Worm (Caenorhabditis elegans) whole organism, mixed stage, embryonic: ENCODE data around the gene pafo-1.

ENCODE experiments used
- elt-3 ChIP-seq: fragments of 150-350 bp; optimal IDR thresholded peaks from 2 replicates; lab custom pipeline; 2014; ENCODE audit warnings: missing biosample characterization, missing genetic modification characterization
- lsy-2 ChIP-seq: fragments of 150-350 bp; optimal IDR thresholded peaks from 2 replicates; lab custom pipeline; 2014; ENCODE audit warnings: missing biosample characterization, missing genetic modification characterization
- mls-2 ChIP-seq: sonication (generic microtip); optimal IDR thresholded peaks from 2 replicates; lab custom pipeline; 2016; ENCODE audit warnings: mild to moderate bottlenecking, missing genetic modification characterization, moderate library complexity, missing compliant biosample characterization
- nhr-12 ChIP-seq: fragments of 150-350 bp; optimal IDR thresholded peaks from 2 replicates; lab custom pipeline; 2014; ENCODE audit warnings: missing biosample characterization, missing genetic modification characterization
- nhr-76 ChIP-seq: sonication (generic microtip); optimal IDR thresholded peaks from 2 replicates; lab custom pipeline; 2017; ENCODE audit warnings: missing biosample characterization, missing genetic modification characterization
- pha-4 ChIP-seq: fragments of 150-350 bp; optimal IDR thresholded peaks from 2 replicates; lab custom pipeline; 2018; ENCODE audit warnings: missing biosample characterization, missing genetic modification reagents, missing genetic modification characterization
- snpc-4 ChIP-seq: fragments of 150-350 bp; optimal IDR thresholded peaks from 2 replicates; lab custom pipeline; 2014; ENCODE audit warnings: missing biosample characterization, missing genetic modification characterization
- ztf-11 ChIP-seq: fragments of 150-350 bp; optimal IDR thresholded peaks from 2 replicates; lab custom pipeline; 2014; ENCODE audit warnings: missing biosample characterization, missing genetic modification characterization

- TF ChIP-seq lsy-2: no peak
- no peak for TF ChIP-seq mls-2 (tag; lab: Kevin White, UChicago)
- TF ChIP-seq snpc-4 (tag; lab: Kevin White, UChicago): no peak
- TF ChIP-seq elt-3 (tag; lab: Kevin White, UChicago): no peak
- no peak for TF ChIP-seq nhr-76 (tag; lab: Kevin White, UChicago)
- TF ChIP-seq nhr-12 (tag; lab: Kevin White, UChicago): no peak
- no peak for TF ChIP-seq pha-4
- TF ChIP-seq ztf-11 (tag; lab: Kevin White, UChicago): no peak
Measured at ce11 chrV:11486680-11487079, 34.8 kb upstream of the pafo-1 start, which contains the start of gene T11F9.10.
